Fruit fly (Drosophila melanogaster) whole organism, embryonic: ENCODE data around the gene Sf3a2.

ENCODE experiments used
- Ada2b ChIP-seq: fragments of 200-800 bp; sonication (Bioruptor generic); IDR thresholded peaks from 2 replicates; pipeline ENCODE4 v1.3.6; 2022; ENCODE audit warnings: missing biosample characterization, missing genetic modification characterization
- BtbVII ChIP-seq: fragments of 200-800 bp; sonication (Bioruptor generic); optimal IDR thresholded peaks from 3 replicates; lab custom pipeline; 2017; ENCODE audit warnings: missing biosample characterization, mild to moderate bottlenecking, missing genetic modification characterization
- CG10543 ChIP-seq: fragments of 200-800 bp; sonication (Bioruptor generic); optimal IDR thresholded peaks from 3 replicates; lab custom pipeline; 2017; ENCODE audit warnings: missing biosample characterization, mild to moderate bottlenecking, missing genetic modification characterization, moderate library complexity
- CG11247 ChIP-seq: fragments of 200-800 bp; sonication (Bioruptor generic); IDR thresholded peaks from 2 replicates; pipeline ENCODE4 v1.3.6; 2022; ENCODE audit warnings: missing biosample characterization, missing genetic modification characterization
- CG11504 ChIP-seq: fragments of 200-800 bp; sonication (Bioruptor generic); optimal IDR thresholded peaks from 3 replicates; lab custom pipeline; 2019; ENCODE audit warnings: missing biosample characterization, mild to moderate bottlenecking, missing genetic modification characterization, moderate library complexity
- CG13287 ChIP-seq: fragments of 200-800 bp; sonication (Bioruptor generic); IDR thresholded peaks from 2 replicates; pipeline ENCODE4 v1.3.6; 2022; ENCODE audit warnings: missing biosample characterization, missing genetic modification characterization; ENCODE audit not compliant: partially characterized antibody
- CG13624 ChIP-seq: fragments of 200-800 bp; sonication (Bioruptor generic); optimal IDR thresholded peaks from 2 replicates; lab custom pipeline; 2016; ENCODE audit warnings: missing biosample characterization, missing genetic modification characterization
- CG14860 ChIP-seq: fragments of 200-800 bp; sonication (Bioruptor generic); IDR thresholded peaks from 3 replicates; pipeline ENCODE4 v1.3.6; 2022; ENCODE audit warnings: missing biosample characterization, missing genetic modification characterization; ENCODE audit not compliant: partially characterized antibody
- CG17359 ChIP-seq: fragments of 200-800 bp; sonication (Bioruptor generic); optimal IDR thresholded peaks from 3 replicates; lab custom pipeline; 2018; ENCODE audit warnings: missing biosample characterization, mild to moderate bottlenecking, missing genetic modification characterization, moderate library complexity
- CG17361 ChIP-seq: fragments of 200-800 bp; sonication (Bioruptor generic); IDR thresholded peaks from 3 replicates; pipeline ENCODE4 v1.3.6; 2022; ENCODE audit warnings: missing biosample characterization, missing genetic modification characterization
- CG17829 ChIP-seq: fragments of 200-800 bp; optimal IDR thresholded peaks from 2 replicates; lab custom pipeline; 2019; ENCODE audit warnings: missing biosample characterization, mild to moderate bottlenecking, missing genetic modification characterization, moderate library complexity
- CG2875 ChIP-seq: fragments of 200-800 bp; sonication (Bioruptor generic); optimal IDR thresholded peaks from 2 replicates; lab custom pipeline; 2017; ENCODE audit warnings: missing biosample characterization, mild to moderate bottlenecking, missing genetic modification characterization, missing genetic modification reagents
- CG31224 ChIP-seq: fragments of 200-800 bp; sonication (Bioruptor generic); IDR thresholded peaks from 2 replicates; pipeline ENCODE4 v1.3.6; 2022; ENCODE audit warnings: missing biosample characterization, missing genetic modification characterization
- CG4360 ChIP-seq: fragments of 200-800 bp; sonication (Bioruptor generic); IDR thresholded peaks from 2 replicates; pipeline ENCODE4 v1.3.6; 2022; ENCODE audit warnings: missing biosample characterization, missing genetic modification characterization
- CG7556 ChIP-seq: fragments of 200-800 bp; sonication (Bioruptor generic); optimal IDR thresholded peaks from 2 replicates; lab custom pipeline; 2017; ENCODE audit warnings: missing biosample characterization, mild to moderate bottlenecking, missing genetic modification characterization
- CG7786 ChIP-seq: fragments of 200-800 bp; sonication (Bioruptor generic); optimal IDR thresholded peaks from 2 replicates; lab custom pipeline; 2016; ENCODE audit warnings: missing biosample characterization, missing genetic modification characterization
- CG8089 ChIP-seq: fragments of 200-800 bp; sonication (Bioruptor generic); optimal IDR thresholded peaks from 3 replicates; lab custom pipeline; 2016; ENCODE audit warnings: missing biosample characterization, missing genetic modification characterization
- CG9437 ChIP-seq: fragments of 200-800 bp; sonication (Bioruptor generic); optimal IDR thresholded peaks from 2 replicates; lab custom pipeline; 2018; ENCODE audit warnings: missing biosample characterization, mild to moderate bottlenecking, missing genetic modification characterization
- Dbx ChIP-seq: fragments of 200-800 bp; sonication (Bioruptor generic); IDR thresholded peaks from 3 replicates; pipeline ENCODE4 v1.3.6; 2022; ENCODE audit warnings: missing biosample characterization, missing genetic modification characterization
- Hr51 ChIP-seq, 2 experiments: fragments of 200-800 bp; sonication (Bioruptor generic); optimal IDR thresholded peaks; 2 replicates in 1 of 2; 3 replicates in 1 of 2; lab custom pipeline; 2016 to 2018; ENCODE audit warnings: missing biosample characterization in 2 of 2, missing genetic modification characterization in 2 of 2, mild to moderate bottlenecking in 1 of 2, moderate library complexity in 1 of 2
- Med ChIP-seq: fragments of 200-800 bp; sonication (Bioruptor generic); peaks from one replicate; lab custom pipeline; 2016; ENCODE audit warnings: missing biosample characterization, missing genetic modification characterization, mild to moderate bottlenecking, inconsistent platforms, moderate library complexity
- Mes4 ChIP-seq: fragments of 200-800 bp; sonication (Bioruptor generic); optimal IDR thresholded peaks from 2 replicates; lab custom pipeline; 2016; ENCODE audit warnings: missing biosample characterization, missing genetic modification characterization
- Ptx1 ChIP-seq: fragments of 200-800 bp; sonication (Bioruptor generic); IDR thresholded peaks from 2 replicates; pipeline ENCODE4 v1.3.6; 2022; ENCODE audit warnings: missing biosample characterization, missing genetic modification characterization
- Scr ChIP-seq: fragments of 200-800 bp; sonication (Bioruptor generic); IDR thresholded peaks from 2 replicates; pipeline ENCODE4 v1.3.6; 2022; ENCODE audit warnings: missing biosample characterization, missing genetic modification characterization; ENCODE audit not compliant: partially characterized antibody
- Sin3A ChIP-seq: fragments of >200 bp; optimal IDR thresholded peaks from 2 replicates; lab custom pipeline; 2018
- Sox100B ChIP-seq: fragments of 200-800 bp; sonication (Bioruptor generic); optimal IDR thresholded peaks from 3 replicates; lab custom pipeline; 2018; ENCODE audit warnings: missing biosample characterization, mild to moderate bottlenecking, missing genetic modification characterization
- abd-A ChIP-seq: fragments of 200-800 bp; sonication (Bioruptor generic); optimal IDR thresholded peaks from 3 replicates; lab custom pipeline; 2019; ENCODE audit warnings: missing biosample characterization, mild to moderate bottlenecking, missing genetic modification characterization, moderate library complexity
- aop ChIP-seq: fragments of 200-800 bp; sonication (Bioruptor generic); IDR thresholded peaks from 2 replicates; pipeline ENCODE4 v1.3.6; 2022; ENCODE audit warnings: missing biosample characterization, missing genetic modification characterization
- bbx ChIP-seq: fragments of 200-800 bp; sonication (Bioruptor generic); IDR thresholded peaks from 2 replicates; pipeline ENCODE4 v1.3.6; 2022; ENCODE audit warnings: missing biosample characterization, missing genetic modification characterization; ENCODE audit not compliant: partially characterized antibody
- corto ChIP-seq: fragments of 200-800 bp; sonication (Bioruptor generic); optimal IDR thresholded peaks from 2 replicates; lab custom pipeline; 2016; ENCODE audit warnings: missing biosample characterization, mild to moderate bottlenecking, missing genetic modification characterization, moderate library complexity
- dm ChIP-seq: fragments of 200-800 bp; sonication (Bioruptor generic); optimal IDR thresholded peaks from 3 replicates; lab custom pipeline; 2016; ENCODE audit warnings: missing biosample characterization, missing genetic modification characterization
- ftz-f1 ChIP-seq: fragments of 200-800 bp; sonication (Bioruptor generic); optimal IDR thresholded peaks from 2 replicates; lab custom pipeline; 2016; ENCODE audit warnings: missing biosample characterization, missing genetic modification characterization
- gce ChIP-seq: fragments of 200-800 bp; sonication (Bioruptor generic); IDR thresholded peaks from 3 replicates; pipeline ENCODE4 v1.3.6; 2022; ENCODE audit warnings: missing biosample characterization, missing genetic modification characterization
- gem ChIP-seq: fragments of 200-800 bp; sonication (Bioruptor generic); optimal IDR thresholded peaks from 2 replicates; lab custom pipeline; 2019; ENCODE audit warnings: missing biosample characterization, mild to moderate bottlenecking, missing genetic modification characterization, moderate library complexity
- gfzf ChIP-seq: fragments of 200-800 bp; sonication (Bioruptor generic); optimal IDR thresholded peaks from 2 replicates; lab custom pipeline; 2016; ENCODE audit warnings: missing biosample characterization, mild to moderate bottlenecking, missing genetic modification characterization, moderate library complexity
- gt ChIP-seq: fragments of 200-800 bp; sonication (Bioruptor generic); IDR thresholded peaks from 2 replicates; pipeline ENCODE4 v1.3.6; 2022; ENCODE audit warnings: missing biosample characterization, missing genetic modification characterization
- kni ChIP-seq: fragments of 200-800 bp; sonication (Bioruptor generic); optimal IDR thresholded peaks from 3 replicates; lab custom pipeline; 2017; ENCODE audit warnings: mild to moderate bottlenecking, missing biosample characterization, missing genetic modification reagents, missing genetic modification characterization
- nau ChIP-seq: fragments of 200-800 bp; sonication (Bioruptor generic); optimal IDR thresholded peaks from 3 replicates; lab custom pipeline; 2017; ENCODE audit warnings: missing biosample characterization, mild to moderate bottlenecking, missing genetic modification characterization, missing genetic modification reagents
- oc ChIP-seq: fragments of 200-800 bp; sonication (Bioruptor generic); optimal IDR thresholded peaks from 2 replicates; lab custom pipeline; 2018; ENCODE audit warnings: missing biosample characterization, mild to moderate bottlenecking, missing genetic modification characterization, moderate library complexity
- odd ChIP-seq: fragments of 200-800 bp; sonication (Bioruptor generic); optimal IDR thresholded peaks from 2 replicates; lab custom pipeline; 2017; ENCODE audit warnings: missing biosample characterization, mild to moderate bottlenecking, missing genetic modification characterization
- peb ChIP-seq: fragments of 200-800 bp; sonication (Bioruptor generic); IDR thresholded peaks from 2 replicates; pipeline ENCODE4 v1.3.6; 2022; ENCODE audit warnings: missing biosample characterization, missing genetic modification characterization
- scrt ChIP-seq: fragments of 200-800 bp; sonication (Bioruptor generic); optimal IDR thresholded peaks from 2 replicates; lab custom pipeline; 2018; ENCODE audit warnings: missing biosample characterization, mild to moderate bottlenecking, missing genetic modification characterization, moderate library complexity
- sd ChIP-seq: fragments of 200-800 bp; sonication (Bioruptor generic); optimal IDR thresholded peaks from 3 replicates; lab custom pipeline; 2018; ENCODE audit warnings: missing biosample characterization, mild to moderate bottlenecking, missing genetic modification characterization, moderate library complexity
- seq ChIP-seq: fragments of 200-800 bp; sonication (Bioruptor generic); IDR thresholded peaks from 2 replicates; pipeline ENCODE4 v1.3.6; 2022; ENCODE audit warnings: missing biosample characterization, missing genetic modification characterization
- sr ChIP-seq: fragments of 200-800 bp; sonication (Bioruptor generic); IDR thresholded peaks from 3 replicates; pipeline ENCODE4 v1.3.6; 2022; ENCODE audit warnings: missing biosample characterization, missing genetic modification characterization
- stc ChIP-seq: fragments of 200-800 bp; sonication (Bioruptor generic); IDR thresholded peaks from 2 replicates; pipeline ENCODE4 v1.3.6; 2022; ENCODE audit warnings: missing biosample characterization, missing genetic modification characterization
- unc-4 ChIP-seq: fragments of 200-800 bp; sonication (Bioruptor generic); IDR thresholded peaks from 2 replicates; pipeline ENCODE4 v1.3.6; 2022; ENCODE audit warnings: missing biosample characterization, missing genetic modification characterization; ENCODE audit not compliant: partially characterized antibody
- wor ChIP-seq: fragments of 200-800 bp; sonication (Bioruptor generic); IDR thresholded peaks from 2 replicates; pipeline ENCODE4 v1.3.6; 2022; ENCODE audit warnings: missing biosample characterization, missing genetic modification characterization
- zf30C ChIP-seq: fragments of 200-800 bp; sonication (Bioruptor generic); optimal IDR thresholded peaks from 3 replicates; lab custom pipeline; 2018; ENCODE audit warnings: missing biosample characterization, mild to moderate bottlenecking, missing genetic modification characterization

Sf3a2 gene

DNA sequence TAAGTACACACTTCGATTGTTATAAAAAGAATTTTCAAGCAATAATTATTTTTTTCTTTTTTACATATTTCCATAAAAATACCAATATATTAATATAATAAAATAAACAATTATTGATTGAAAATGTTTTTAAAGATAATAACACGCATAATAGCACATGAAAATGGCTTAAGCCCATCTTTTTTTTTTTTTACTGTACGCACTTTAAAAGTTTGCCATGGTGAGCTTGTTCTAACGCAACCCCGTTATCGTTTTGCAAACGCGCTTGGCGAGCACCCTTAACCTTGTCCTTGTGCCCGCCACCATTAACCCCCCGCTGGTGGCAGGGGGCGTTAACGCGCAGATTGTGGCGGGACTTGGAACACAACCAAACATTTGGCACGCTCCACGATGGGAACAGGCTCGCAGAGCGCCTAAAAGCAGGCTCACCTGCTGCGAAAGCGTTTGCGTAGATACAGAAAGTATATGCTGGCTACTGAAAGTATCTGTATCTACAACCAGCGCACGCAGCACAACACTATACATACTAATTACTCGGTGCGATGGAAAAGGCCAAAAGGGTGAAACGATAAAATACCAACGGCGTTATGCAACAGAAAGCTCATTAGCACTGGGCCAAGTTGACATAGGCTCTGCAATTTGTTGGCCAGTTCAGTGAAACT is 20.2 kb upstream of the Sf3a2 start (continued):
- peak; percentile 73 for TF ChIP-seq Med (GFP tag; lab: Kevin White, UChicago)
- no peak for TF ChIP-seq CG2875 (GFP tag; lab: Kevin White, UChicago)
- no peak; the same call in 1 of the 2 replicates for TF ChIP-seq bbx (GFP tag; lab: Robert Waterston, UW)
- TF ChIP-seq peb (GFP tag; lab: Robert Waterston, UW): no peak
- peak; percentile 21 for TF ChIP-seq scrt (GFP tag; lab: Kevin White, UChicago)
- peak; percentile 98 for TF ChIP-seq abd-A (tag; lab: Kevin White, UChicago)
- peak; percentile 3 for TF ChIP-seq CG17359 (tag; lab: Kevin White, UChicago)
- TF ChIP-seq aop: no peak
- no peak for TF ChIP-seq CG17829 (tag; lab: Kevin White, UChicago)
- TF ChIP-seq CG11247 (GFP tag; lab: Robert Waterston, UW): no peak
- TF ChIP-seq CG13287: peak; percentile 27; the same call in 1 of the 2 replicates
- 0 out of 2 replicates have a peak, but pooled peaks have one; percentile 31 for TF ChIP-seq Ada2b (GFP tag; lab: Robert Waterston, UW)
- TF ChIP-seq sr (GFP tag; lab: Robert Waterston, UW): no peak
- TF ChIP-seq CG8089 (GFP tag; lab: Kevin White, UChicago): no peak
- TF ChIP-seq Scr (GFP tag; lab: Robert Waterston, UW): no peak
- peak; percentile 77 for TF ChIP-seq ftz-f1 (GFP tag; lab: Kevin White, UChicago)
- TF ChIP-seq corto: no peak
- peak; percentile 12 for TF ChIP-seq gem
- 0 out of 2 replicates have a peak, but pooled peaks have one; percentile 40 for TF ChIP-seq CG4360 (GFP tag; lab: Robert Waterston, UW)
- peak; percentile 96 for TF ChIP-seq CG31224 (GFP tag; lab: Robert Waterston, UW)
- no peak for TF ChIP-seq Mes4 (GFP tag; lab: Kevin White, UChicago)
- peak; percentile 7 for TF ChIP-seq gfzf
- no peak for TF ChIP-seq nau
- TF ChIP-seq wor: no peak
- TF ChIP-seq CG7556 (GFP tag; lab: Kevin White, UChicago): peak; percentile 15
- no peak for TF ChIP-seq unc-4
- no peak for TF ChIP-seq stc (GFP tag; lab: Robert Waterston, UW)
- TF ChIP-seq BtbVII: peak; percentile 60
- no peak for TF ChIP-seq zf30C
- TF ChIP-seq seq (GFP tag; lab: Robert Waterston, UW): peak; percentile 27; the same call in 1 of the 2 replicates
- peak; percentile 38 for TF ChIP-seq oc (tag; lab: Kevin White, UChicago)
- TF ChIP-seq Hr51 (GFP tag; optimal IDR thresholded peaks at IDR 0.05; lab: Kevin White, UChicago): peak in 1 of 2 experiments; percentile 4
- no peak for TF ChIP-seq CG14860 (GFP tag; lab: Robert Waterston, UW)
- 0 out of 3 replicates have a peak, but pooled peaks have one; percentile 38 for TF ChIP-seq Dbx (GFP tag; lab: Robert Waterston, UW)
- TF ChIP-seq dm: no peak
- TF ChIP-seq Sin3A: no peak
- peak; percentile 4 for TF ChIP-seq CG13624
- TF ChIP-seq gt (GFP tag; lab: Robert Waterston, UW): 0 out of 2 replicates have a peak, but pooled peaks have one; percentile 23
- TF ChIP-seq gce (GFP tag; lab: Robert Waterston, UW): no peak
- peak; percentile 90 for TF ChIP-seq sd
- peak; percentile 21; the same call in 1 of the 3 replicates for TF ChIP-seq CG17361 (GFP tag; lab: Robert Waterston, UW)
- no peak for TF ChIP-seq CG7786
- TF ChIP-seq odd (GFP tag; lab: Kevin White, UChicago): no peak
- TF ChIP-seq CG11504 (tag; lab: Kevin White, UChicago): peak; percentile 20
- TF ChIP-seq CG10543: peak; percentile 65
- TF ChIP-seq Sox100B (GFP tag; lab: Kevin White, UChicago): peak; percentile 16
- TF ChIP-seq CG9437 (GFP tag; lab: Kevin White, UChicago): no peak
- TF ChIP-seq kni: peak; percentile 74
- no peak for TF ChIP-seq Ptx1 (GFP tag; lab: Robert Waterston, UW)
